Fruit fly (Drosophila melanogaster) whole organism, embryonic: ENCODE measurements around the gene Gnpat.

Experiments used
- Atf3 ChIP-seq: fragments of 200-800 bp; sonication (Bioruptor generic); optimal IDR thresholded peaks from 3 replicates; lab custom pipeline; 2016; ENCODE audit warnings: missing biosample characterization, missing genetic modification characterization
- BtbVII ChIP-seq: fragments of 200-800 bp; sonication (Bioruptor generic); optimal IDR thresholded peaks from 3 replicates; lab custom pipeline; 2017; ENCODE audit warnings: missing biosample characterization, mild to moderate bottlenecking, missing genetic modification characterization
- CG1024 ChIP-seq: fragments of 200-800 bp; sonication (Bioruptor generic); IDR thresholded peaks from 2 replicates; pipeline ENCODE4 v1.3.6; 2022; ENCODE audit warnings: missing biosample characterization, missing genetic modification characterization
- CG10321 ChIP-seq: fragments of 200-800 bp; sonication (Bioruptor generic); IDR thresholded peaks from 2 replicates; pipeline ENCODE4 v1.3.6; 2022; ENCODE audit warnings: missing biosample characterization, missing genetic modification characterization
- CG10543 ChIP-seq: fragments of 200-800 bp; sonication (Bioruptor generic); optimal IDR thresholded peaks from 3 replicates; lab custom pipeline; 2017; ENCODE audit warnings: missing biosample characterization, mild to moderate bottlenecking, missing genetic modification characterization, moderate library complexity
- CG11560 ChIP-seq: fragments of 200-800 bp; sonication (Bioruptor generic); IDR thresholded peaks from 3 replicates; pipeline ENCODE4 v1.3.6; 2022; ENCODE audit warnings: missing biosample characterization, missing genetic modification characterization
- CG14441 ChIP-seq: fragments of 200-800 bp; sonication (Bioruptor generic); IDR thresholded peaks from 2 replicates; pipeline ENCODE4 v1.3.6; 2022; ENCODE audit warnings: missing biosample characterization, missing genetic modification characterization
- CG15514 ChIP-seq: fragments of 200-800 bp; sonication (Bioruptor generic); optimal IDR thresholded peaks from 3 replicates; lab custom pipeline; 2017; ENCODE audit warnings: missing biosample characterization, missing genetic modification characterization, mild to moderate bottlenecking, moderate library complexity, missing genetic modification reagents
- CG1602 ChIP-seq: fragments of 200-800 bp; sonication (Bioruptor generic); optimal IDR thresholded peaks from 3 replicates; lab custom pipeline; 2016; ENCODE audit warnings: missing biosample characterization, missing genetic modification characterization
- CG1603 ChIP-seq: fragments of 200-800 bp; sonication (Bioruptor generic); optimal IDR thresholded peaks from 2 replicates; lab custom pipeline; 2019; ENCODE audit warnings: missing biosample characterization, mild to moderate bottlenecking, missing genetic modification characterization, moderate library complexity
- CG18476 ChIP-seq: fragments of 200-800 bp; sonication (Bioruptor generic); optimal IDR thresholded peaks from 2 replicates; lab custom pipeline; 2016; ENCODE audit warnings: missing biosample characterization, mild to moderate bottlenecking, missing genetic modification characterization
- CG2678 ChIP-seq: fragments of 200-800 bp; sonication (Bioruptor generic); optimal IDR thresholded peaks from 3 replicates; lab custom pipeline; 2019; ENCODE audit warnings: missing biosample characterization, mild to moderate bottlenecking, missing genetic modification characterization, moderate library complexity
- CG31224 ChIP-seq: fragments of 200-800 bp; sonication (Bioruptor generic); IDR thresholded peaks from 2 replicates; pipeline ENCODE4 v1.3.6; 2022; ENCODE audit warnings: missing biosample characterization, missing genetic modification characterization
- CG34422 ChIP-seq: fragments of 200-800 bp; sonication (Bioruptor generic); IDR thresholded peaks from 3 replicates; pipeline ENCODE4 v1.3.6; 2022; ENCODE audit warnings: missing biosample characterization, missing genetic modification characterization
- CG43689 ChIP-seq: fragments of 200-800 bp; sonication (Bioruptor generic); IDR thresholded peaks from 2 replicates; pipeline ENCODE4 v1.3.6; 2022; ENCODE audit warnings: missing biosample characterization, missing genetic modification characterization
- CG5245 ChIP-seq: fragments of 200-800 bp; sonication (Bioruptor generic); optimal IDR thresholded peaks from 3 replicates; lab custom pipeline; 2016; ENCODE audit warnings: missing biosample characterization, missing genetic modification characterization
- CG6689 ChIP-seq: fragments of 200-800 bp; sonication (Bioruptor generic); IDR thresholded peaks from 2 replicates; pipeline ENCODE4 v1.3.6; 2022; ENCODE audit warnings: missing biosample characterization, missing genetic modification characterization
- CG7556 ChIP-seq: fragments of 200-800 bp; sonication (Bioruptor generic); optimal IDR thresholded peaks from 2 replicates; lab custom pipeline; 2017; ENCODE audit warnings: missing biosample characterization, mild to moderate bottlenecking, missing genetic modification characterization
- CG7786 ChIP-seq: fragments of 200-800 bp; sonication (Bioruptor generic); optimal IDR thresholded peaks from 2 replicates; lab custom pipeline; 2016; ENCODE audit warnings: missing biosample characterization, missing genetic modification characterization
- CG7987 ChIP-seq: fragments of 200-800 bp; sonication (Bioruptor generic); optimal IDR thresholded peaks from 2 replicates; lab custom pipeline; 2018; ENCODE audit warnings: missing biosample characterization, mild to moderate bottlenecking, missing genetic modification characterization, moderate library complexity
- D ChIP-seq, 2 experiments: fragments of 200-800 bp in 1 of 2; fragments of >200 bp in 1 of 2; sonication (Bioruptor generic) in 1 of 2; optimal IDR thresholded peaks; 2 replicates in 1 of 2; 3 replicates in 1 of 2; lab custom pipeline; 2017; ENCODE audit warnings: mild to moderate bottlenecking in 1 of 2, missing biosample characterization in 1 of 2, missing genetic modification characterization in 1 of 2, missing genetic modification reagents in 1 of 2
- D19A ChIP-seq: fragments of 200-800 bp; optimal IDR thresholded peaks from 3 replicates; lab custom pipeline; 2019; ENCODE audit warnings: missing biosample characterization, mild to moderate bottlenecking, missing genetic modification characterization, moderate library complexity
- Drgx ChIP-seq: fragments of 200-800 bp; sonication (Bioruptor generic); IDR thresholded peaks from 2 replicates; pipeline ENCODE4 v1.3.6; 2022; ENCODE audit warnings: missing biosample characterization, missing genetic modification characterization
- E2f1 ChIP-seq: fragments of 200-800 bp; sonication (Bioruptor generic); IDR thresholded peaks from 2 replicates; pipeline ENCODE4 v1.3.6; 2022; ENCODE audit warnings: missing biosample characterization, missing genetic modification characterization
- Gug ChIP-seq: fragments of 200-800 bp; sonication (Bioruptor generic); IDR thresholded peaks from 4 replicates; pipeline ENCODE4 v1.3.6; 2022; ENCODE audit warnings: missing biosample characterization, missing genetic modification characterization
- H2.0 ChIP-seq: fragments of 200-800 bp; sonication (Bioruptor generic); IDR thresholded peaks from 2 replicates; pipeline ENCODE4 v1.3.6; 2022; ENCODE audit warnings: missing biosample characterization, missing genetic modification characterization
- HHEX ChIP-seq: fragments of 200-800 bp; sonication (Bioruptor generic); optimal IDR thresholded peaks from 3 replicates; lab custom pipeline; 2017; ENCODE audit warnings: missing biosample characterization, mild to moderate bottlenecking, missing genetic modification characterization, missing genetic modification reagents
- Hr3 ChIP-seq: fragments of 200-800 bp; sonication (Bioruptor generic); optimal IDR thresholded peaks from 3 replicates; lab custom pipeline; 2016; ENCODE audit warnings: missing biosample characterization, missing genetic modification characterization
- MTF-1 ChIP-seq: fragments of 200-800 bp; sonication (Bioruptor generic); optimal IDR thresholded peaks from 2 replicates; lab custom pipeline; 2018; ENCODE audit warnings: missing biosample characterization, mild to moderate bottlenecking, missing genetic modification characterization, borderline replicate concordance
- Taf1 ChIP-seq: fragments of 200-800 bp; sonication (Bioruptor generic); IDR thresholded peaks from 2 replicates; pipeline ENCODE4 v1.3.6; 2022; ENCODE audit warnings: missing biosample characterization, missing genetic modification characterization
- Vsx1 ChIP-seq: fragments of 200-800 bp; sonication (Bioruptor generic); optimal IDR thresholded peaks from 2 replicates; lab custom pipeline; 2017; ENCODE audit warnings: missing biosample characterization, mild to moderate bottlenecking, missing genetic modification characterization, missing genetic modification reagents
- Xrp1 ChIP-seq: fragments of 200-800 bp; sonication (Bioruptor generic); IDR thresholded peaks from 2 replicates; pipeline ENCODE4 v1.3.6; 2022; ENCODE audit warnings: missing biosample characterization, missing genetic modification characterization
- dpn ChIP-seq, 2 experiments: fragments of 200-800 bp; sonication (Bioruptor generic); optimal IDR thresholded peaks; 3 replicates each; lab custom pipeline; 2016; ENCODE audit warnings: missing biosample characterization in 2 of 2, missing genetic modification characterization in 2 of 2
- exex ChIP-seq: fragments of 200-800 bp; sonication (Bioruptor generic); optimal IDR thresholded peaks from 4 replicates; lab custom pipeline; 2018; ENCODE audit warnings: missing biosample characterization, mild to moderate bottlenecking, missing genetic modification characterization, moderate library complexity
- fd64A ChIP-seq: fragments of 200-800 bp; sonication (Bioruptor generic); optimal IDR thresholded peaks from 3 replicates; lab custom pipeline; 2018; ENCODE audit warnings: missing biosample characterization, mild to moderate bottlenecking, missing genetic modification characterization
- gem ChIP-seq: fragments of 200-800 bp; sonication (Bioruptor generic); optimal IDR thresholded peaks from 2 replicates; lab custom pipeline; 2019; ENCODE audit warnings: missing biosample characterization, mild to moderate bottlenecking, missing genetic modification characterization, moderate library complexity
- ind ChIP-seq: fragments of 200-800 bp; sonication (Bioruptor generic); optimal IDR thresholded peaks from 3 replicates; lab custom pipeline; 2016; ENCODE audit warnings: missing biosample characterization, missing genetic modification characterization
- luna ChIP-seq: fragments of 200-800 bp; sonication (Bioruptor generic); optimal IDR thresholded peaks from 2 replicates; lab custom pipeline; 2016; ENCODE audit warnings: missing biosample characterization, missing genetic modification characterization
- nerfin-1 ChIP-seq: fragments of 200-800 bp; sonication (Bioruptor generic); optimal IDR thresholded peaks from 3 replicates; lab custom pipeline; 2019; ENCODE audit warnings: missing biosample characterization, mild to moderate bottlenecking, missing genetic modification characterization, moderate library complexity
- prd ChIP-seq, 3 experiments: fragments of >200 bp in 2 of 3; fragments of 200-800 bp in 1 of 3; sonication (Bioruptor generic) in 1 of 3; optimal IDR thresholded peaks in 2 of 3; IDR thresholded peaks in 1 of 3; 2 replicates in 2 of 3; 3 replicates in 1 of 3; pipeline versions ENCODE4 v1.3.6 to Lab custom; 2017 to 2022; ENCODE audit warnings: missing biosample characterization in 1 of 3, missing genetic modification characterization in 1 of 3
- pzg ChIP-seq: fragments of 200-800 bp; sonication (Bioruptor generic); optimal IDR thresholded peaks from 3 replicates; lab custom pipeline; 2018; ENCODE audit warnings: missing biosample characterization, mild to moderate bottlenecking, missing genetic modification characterization, moderate library complexity
- row ChIP-seq: fragments of 200-800 bp; sonication (Bioruptor generic); IDR thresholded peaks from 3 replicates; pipeline ENCODE4 v1.3.6; 2022; ENCODE audit warnings: missing biosample characterization, missing genetic modification characterization
- slbo ChIP-seq: fragments of 200-800 bp; sonication (Bioruptor generic); IDR thresholded peaks from 2 replicates; pipeline ENCODE4 v1.3.6; 2022; ENCODE audit warnings: missing biosample characterization, missing genetic modification characterization
- tgo ChIP-seq: fragments of 200-800 bp; sonication (Bioruptor generic); IDR thresholded peaks from 3 replicates; pipeline ENCODE4 v1.3.6; 2022; ENCODE audit warnings: missing biosample characterization, missing genetic modification characterization
- usp ChIP-seq: fragments of >200 bp; optimal IDR thresholded peaks from 2 replicates; lab custom pipeline; 2017; ENCODE audit warnings: missing biosample characterization, missing genetic modification characterization
- wor ChIP-seq: fragments of 200-800 bp; sonication (Bioruptor generic); IDR thresholded peaks from 2 replicates; pipeline ENCODE4 v1.3.6; 2022; ENCODE audit warnings: missing biosample characterization, missing genetic modification characterization
- z ChIP-seq: fragments of 200-800 bp; sonication (Bioruptor generic); IDR thresholded peaks from 3 replicates; pipeline ENCODE4 v1.3.6; 2022; ENCODE audit warnings: missing biosample characterization, missing genetic modification characterization
- zen2 ChIP-seq: fragments of 200-800 bp; sonication (Bioruptor generic); IDR thresholded peaks from 3 replicates; pipeline ENCODE4 v1.3.6; 2022; ENCODE audit warnings: missing biosample characterization, missing genetic modification characterization; ENCODE audit not compliant: partially characterized antibody
- zfh1 ChIP-seq: fragments of 200-800 bp; sonication (Bioruptor generic); IDR thresholded peaks from 3 replicates; pipeline ENCODE4 v1.3.6; 2022; ENCODE audit warnings: missing biosample characterization, missing genetic modification characterization

Gnpat gene

DNA sequence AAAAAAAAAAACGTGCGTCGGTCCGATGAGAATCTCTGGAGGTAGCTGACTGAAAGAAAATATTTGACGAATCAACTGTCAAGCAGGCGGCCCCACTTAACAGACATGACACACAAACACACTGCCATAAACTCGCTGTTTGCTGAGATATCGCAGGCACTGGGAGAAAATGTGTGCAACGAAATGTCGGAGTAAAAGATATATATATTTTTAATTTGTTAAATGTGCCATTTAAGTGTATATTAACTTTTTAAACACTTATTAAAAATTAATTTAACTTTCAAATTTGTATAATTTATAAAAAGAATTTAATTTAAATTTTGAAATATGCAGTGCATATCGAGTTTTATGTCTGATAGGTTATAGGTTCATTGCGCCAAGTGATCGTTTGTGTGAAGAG lies 1.6 kb downstream of the Gnpat start (continued):
- TF ChIP-seq HHEX (peak; percentile 46), D (optimal IDR thresholded peaks at IDR 0.05; lab: Kevin White, UChicago) (no peak), D (GFP tag; optimal IDR thresholded peaks at IDR 0.05; lab: Kevin White, UChicago) (peak; percentile 57), gem (tag; lab: Kevin White, UChicago) (peak; percentile 81), dpn (GFP tag; optimal IDR thresholded peaks at IDR 0.05; lab: Kevin White, UChicago) (peak in 1 of 2 experiments; percentile 37), CG34422 (GFP tag; lab: Robert Waterston, UW) (peak; percentile 71; the same call in 1 of the 3 replicates), CG6689 (GFP tag; lab: Robert Waterston, UW) (peak; percentile 62), wor (GFP tag; lab: Robert Waterston, UW) (peak; percentile 26; the same call in 1 of the 2 replicates), Gug (GFP tag; lab: Robert Waterston, UW) (peak; percentile 28; the same call in 1 of the 4 replicates), BtbVII (GFP tag; lab: Kevin White, UChicago) (peak; percentile 58), tgo (peak; percentile 65), CG1024 (GFP tag; lab: Robert Waterston, UW) (0 out of 2 replicates have a peak, but pooled peaks have one; percentile 24), CG7786 (GFP tag; lab: Kevin White, UChicago) (no peak), H2.0 (peak; percentile 18; the same call in 1 of the 2 replicates), zfh1 (GFP tag; lab: Robert Waterston, UW) (peak; percentile 44; the same call in 1 of the 3 replicates), CG7556 (GFP tag; lab: Kevin White, UChicago) (peak; percentile 61), CG10543 (GFP tag; lab: Kevin White, UChicago) (peak; percentile 61), CG1602 (GFP tag; lab: Kevin White, UChicago) (peak; percentile 30), usp (GFP tag; lab: Kevin White, UChicago) (no peak), slbo (peak; percentile 24; the same call in 1 of the 2 replicates), CG11560 (tag; lab: Robert Waterston, UW) (0 out of 3 replicates have a peak, but pooled peaks have one; percentile 12), Xrp1 (GFP tag; lab: Robert Waterston, UW) (peak; percentile 84), CG2678 (tag; lab: Kevin White, UChicago) (peak; percentile 62), CG18476 (GFP tag; lab: Kevin White, UChicago) (peak; percentile 8), E2f1 (GFP tag; lab: Robert Waterston, UW) (peak; percentile 45; the same call in 1 of the 2 replicates), CG31224 (GFP tag; lab: Robert Waterston, UW) (0 out of 2 replicates have a peak, but pooled peaks have one; percentile 7), z (GFP tag; lab: Robert Waterston, UW) (0 out of 3 replicates have a peak, but pooled peaks have one; percentile 40), prd (optimal IDR thresholded peaks at IDR 0.05; lab: Kevin White, UChicago) (no peak), prd (GFP tag; IDR thresholded peaks at IDR 0.05; lab: Robert Waterston, UW) (peak; percentile 74), pzg (no peak), luna (no peak), CG10321 (GFP tag; lab: Robert Waterston, UW) (no peak), exex (tag; lab: Kevin White, UChicago) (no peak), CG5245 (peak; percentile 63), Drgx (GFP tag; lab: Robert Waterston, UW) (peak; percentile 73), Atf3 (GFP tag; lab: Kevin White, UChicago) (no peak), nerfin-1 (tag; lab: Kevin White, UChicago) (peak; percentile 3), CG1603 (peak; percentile 23), MTF-1 (GFP tag; lab: Kevin White, UChicago) (peak; percentile 48), Taf1 (GFP tag; lab: Robert Waterston, UW) (no peak), Vsx1 (GFP tag; lab: Kevin White, UChicago) (peak; percentile 31), CG15514 (GFP tag; lab: Kevin White, UChicago) (peak; percentile 57), ind (GFP tag; lab: Kevin White, UChicago) (peak; percentile 48), zen2 (GFP tag; lab: Robert Waterston, UW) (no peak), row (GFP tag; lab: Robert Waterston, UW) (peak; percentile 61; the same call in 2 of the 3 replicates), CG43689 (GFP tag; lab: Robert Waterston, UW) (0 out of 2 replicates have a peak, but pooled peaks have one; percentile 54), Hr3 (GFP tag; lab: Kevin White, UChicago) (peak; percentile 36), CG14441 (GFP tag; lab: Robert Waterston, UW) (peak; percentile 55; the same call in 1 of the 2 replicates), CG7987 (GFP tag; lab: Kevin White, UChicago) (peak; percentile 53), D19A (peak; percentile 69), fd64A (peak; percentile 47)
